Worm (Caenorhabditis elegans): Measurements from ENCODE around the gene F57B9.3.

- no peak for TF ChIP-seq nhr-23 (tag; optimal IDR thresholded peaks at IDR 0.05)
- TF ChIP-seq nhr-12 (tag; optimal IDR thresholded peaks at IDR 0.05): no peak
- TF ChIP-seq lsy-12 (tag; optimal IDR thresholded peaks at IDR 0.05): no peak
- TF ChIP-seq ama-1 (optimal IDR thresholded peaks at IDR 0.05): no peak
- TF ChIP-seq zag-1 (tag; optimal IDR thresholded peaks at IDR 0.05): no peak
- no peak for TF ChIP-seq fkh-10 (GFP tag; optimal IDR thresholded peaks at IDR 0.05)
- no peak for TF ChIP-seq R02D3.7 (tag; optimal IDR thresholded peaks at IDR 0.05)
- no peak for TF ChIP-seq nhr-77 (tag; optimal IDR thresholded peaks at IDR 0.05)
- no peak for TF ChIP-seq nhr-11 (tag; optimal IDR thresholded peaks at IDR 0.05)
- TF ChIP-seq elt-3 (tag; optimal IDR thresholded peaks at IDR 0.05): no peak
These were observed 27.2 kb upstream of the F57B9.3 start, which contains the start of gene pdf-1 for ce11 chrIII:6912381-6912780.
